Worm (Caenorhabditis elegans) whole organism, mixed stage, embryonic: ENCODE results near the gene marc-1.

Source experiments
- M03D4.4 ChIP-seq: sonication (generic microtip); optimal IDR thresholded peaks from 2 replicates; lab custom pipeline; 2017; ENCODE audit warnings: mild to moderate bottlenecking, missing genetic modification characterization, missing compliant biosample characterization
- elt-1 ChIP-seq: sonication (generic microtip); optimal IDR thresholded peaks from 2 replicates; lab custom pipeline; 2017; ENCODE audit warnings: missing genetic modification characterization, mild to moderate bottlenecking, missing compliant biosample characterization, antibody characterized with exemption, moderate library complexity, borderline replicate concordance; ENCODE audit not compliant: insufficient read depth
- nhr-12 ChIP-seq: fragments of 150-350 bp; optimal IDR thresholded peaks from 2 replicates; lab custom pipeline; 2014; ENCODE audit warnings: missing biosample characterization, missing genetic modification characterization
- nhr-237 ChIP-seq: fragments of 150-350 bp; optimal IDR thresholded peaks from 2 replicates; lab custom pipeline; 2014; ENCODE audit warnings: missing biosample characterization, missing genetic modification characterization

ce11 chrV:9779418-9779817 is 39.9 kb downstream of the marc-1 start, which contains the start of gene F46B6.4:
- TF ChIP-seq M03D4.4 (tag; lab: Kevin White, UChicago) (no peak), nhr-237 (tag; lab: Kevin White, UChicago) (no peak), nhr-12 (no peak), elt-1 (no peak)
